Fruit fly (Drosophila melanogaster): Measurements from ENCODE around the gene kmr.

The kmr gene

dm6 chr3R:13803892-13804710, 89.1 kb downstream of the kmr start:
- TF ChIP-seq fd59A (GFP tag; optimal IDR thresholded peaks at IDR 0.05) (no peak), CG15336 (GFP tag; IDR thresholded peaks at IDR 0.05) (no peak), CG31627 (GFP tag; optimal IDR thresholded peaks at IDR 0.05) (no peak), CG6276 (GFP tag; optimal IDR thresholded peaks at IDR 0.05) (no peak), CG11294 (GFP tag; IDR thresholded peaks at IDR 0.05) (no peak), CG6854 (GFP tag; optimal IDR thresholded peaks at IDR 0.05) (no peak), Met (GFP tag; optimal IDR thresholded peaks at IDR 0.05) (no peak), CG6808 (GFP tag; optimal IDR thresholded peaks at IDR 0.05) (no peak), Eip93F (GFP tag; optimal IDR thresholded peaks at IDR 0.05) (no peak), fd85E (GFP tag; optimal IDR thresholded peaks at IDR 0.05) (no peak), dsx (GFP tag; optimal IDR thresholded peaks at IDR 0.05; ENCODE audit: poor library complexity, severe bottlenecking) (peak; percentile 15), fkh (GFP tag; optimal IDR thresholded peaks at IDR 0.05) (no peak), achi (GFP tag; optimal IDR thresholded peaks at IDR 0.05) (peak; percentile 23), lz (GFP tag; optimal IDR thresholded peaks at IDR 0.05) (no peak), CG7368 (GFP tag; optimal IDR thresholded peaks at IDR 0.05) (no peak), net (GFP tag; optimal IDR thresholded peaks at IDR 0.05) (no peak), CG3032 (tag; optimal IDR thresholded peaks at IDR 0.05) (peak; percentile 30), Smox (GFP tag; optimal IDR thresholded peaks at IDR 0.05) (no peak), CG11762 (GFP tag; optimal IDR thresholded peaks at IDR 0.05; ENCODE audit: insufficient read depth) (no peak), Lpt (GFP tag; optimal IDR thresholded peaks at IDR 0.05) (no peak), esn (GFP tag; optimal IDR thresholded peaks at IDR 0.05) (peak; percentile 23), CG1621 (tag; optimal IDR thresholded peaks at IDR 0.05) (no peak), CG3919 (GFP tag; optimal IDR thresholded peaks at IDR 0.05) (peak; percentile 14), dac (GFP tag; optimal IDR thresholded peaks at IDR 0.05) (no peak), CG8632 (GFP tag; optimal IDR thresholded peaks at IDR 0.05) (peak; percentile 18), spab (GFP tag; optimal IDR thresholded peaks at IDR 0.05) (no peak), Sox102F (GFP tag; optimal IDR thresholded peaks at IDR 0.05) (no peak), CG8319 (GFP tag; optimal IDR thresholded peaks at IDR 0.05) (no peak), acj6 (GFP tag; optimal IDR thresholded peaks at IDR 0.05) (peak; percentile 2), CG11902 (GFP tag; optimal IDR thresholded peaks at IDR 0.05) (no peak), CG6792 (GFP tag; optimal IDR thresholded peaks at IDR 0.05) (no peak), OdsH (GFP tag; optimal IDR thresholded peaks at IDR 0.05) (peak; percentile 6), CG6163 (GFP tag; IDR thresholded peaks at IDR 0.05) (no peak), Hr39 (GFP tag; optimal IDR thresholded peaks at IDR 0.05) (no peak), CG10669 (GFP tag; optimal IDR thresholded peaks at IDR 0.05) (peak; percentile 28), cyc (GFP tag; optimal IDR thresholded peaks at IDR 0.05) (no peak), Blimp-1 (GFP tag; optimal IDR thresholded peaks at IDR 0.05) (no peak), Sox14 (GFP tag; optimal IDR thresholded peaks at IDR 0.05) (no peak), CG10631 (GFP tag; optimal IDR thresholded peaks at IDR 0.05) (peak; percentile 28), Gug (GFP tag; IDR thresholded peaks at IDR 0.05) (no peak), CG9139 (GFP tag; optimal IDR thresholded peaks at IDR 0.05) (no peak), CG4318 (GFP tag; optimal IDR thresholded peaks at IDR 0.05) (no peak), eg (GFP tag; IDR thresholded peaks at IDR 0.05) (0 out of 3 replicates have a peak, but pooled peaks have one; percentile 6), CG32006 (GFP tag; optimal IDR thresholded peaks at IDR 0.05) (peak; percentile 21), salr (GFP tag; optimal IDR thresholded peaks at IDR 0.05) (no peak), Eip75B (GFP tag; optimal IDR thresholded peaks at IDR 0.05) (no peak), vri (GFP tag; optimal IDR thresholded peaks at IDR 0.05) (no peak), Sox15 (GFP tag; optimal IDR thresholded peaks at IDR 0.05) (no peak), Hr38 (GFP tag; optimal IDR thresholded peaks at IDR 0.05) (no peak), Hr4 (GFP tag; optimal IDR thresholded peaks at IDR 0.05) (peak; percentile 4)
